Fruit fly (Drosophila melanogaster) whole organism, pupa: ENCODE results near the gene Lrch.

Source experiments
- CG14655 ChIP-seq: fragments of 200-800 bp; sonication (Bioruptor generic); optimal IDR thresholded peaks from 3 replicates; lab custom pipeline; 2017; ENCODE audit warnings: mild to moderate bottlenecking, missing biosample characterization, missing genetic modification reagents, missing genetic modification characterization
- CG15710 ChIP-seq: fragments of 200-800 bp; sonication (Bioruptor generic); optimal IDR thresholded peaks from 2 replicates; lab custom pipeline; 2018; ENCODE audit warnings: missing biosample characterization, mild to moderate bottlenecking, missing genetic modification characterization, moderate library complexity
- CG17806 ChIP-seq: fragments of 200-800 bp; sonication (Bioruptor generic); optimal IDR thresholded peaks from 2 replicates; lab custom pipeline; 2018; ENCODE audit warnings: missing biosample characterization, mild to moderate bottlenecking, missing genetic modification characterization, moderate library complexity
- CG34367 ChIP-seq: fragments of 200-800 bp; sonication (Bioruptor generic); optimal IDR thresholded peaks from 2 replicates; lab custom pipeline; 2018; ENCODE audit warnings: missing biosample characterization, mild to moderate bottlenecking, missing genetic modification characterization
- CG4496 ChIP-seq: fragments of 200-800 bp; sonication (Bioruptor generic); IDR thresholded peaks from 3 replicates; pipeline ENCODE4 v1.3.6; 2022; ENCODE audit warnings: missing biosample characterization, missing genetic modification characterization
- CG8301 ChIP-seq: fragments of 200-800 bp; sonication (Bioruptor generic); optimal IDR thresholded peaks from 2 replicates; lab custom pipeline; 2018; ENCODE audit warnings: missing biosample characterization, mild to moderate bottlenecking, missing genetic modification characterization
- CG9948 ChIP-seq: fragments of 200-800 bp; sonication (Bioruptor generic); optimal IDR thresholded peaks from 2 replicates; lab custom pipeline; 2018; ENCODE audit warnings: missing biosample characterization, mild to moderate bottlenecking, missing genetic modification characterization, moderate library complexity
- EcR ChIP-seq: fragments of 200-800 bp; sonication (Bioruptor generic); optimal IDR thresholded peaks from 3 replicates; lab custom pipeline; 2019; ENCODE audit warnings: missing biosample characterization, missing genetic modification characterization, mild to moderate bottlenecking, moderate library complexity, missing genetic modification reagents
- Ets98B ChIP-seq: fragments of 200-800 bp; sonication (Bioruptor generic); IDR thresholded peaks from 2 replicates; pipeline ENCODE4 v1.3.6; 2022; ENCODE audit warnings: missing biosample characterization, missing genetic modification characterization
- Pif1B ChIP-seq: fragments of 200-800 bp; sonication (Bioruptor generic); optimal IDR thresholded peaks from 3 replicates; lab custom pipeline; 2016; ENCODE audit warnings: missing biosample characterization, missing genetic modification characterization
- Snoo ChIP-seq: fragments of 200-800 bp; sonication (Bioruptor generic); optimal IDR thresholded peaks from 3 replicates; lab custom pipeline; 2017; ENCODE audit warnings: missing biosample characterization, mild to moderate bottlenecking, missing genetic modification characterization, inconsistent platforms
- fd96Ca ChIP-seq: fragments of 200-800 bp; sonication (Bioruptor generic); IDR thresholded peaks from 3 replicates; pipeline ENCODE4 v1.3.6; 2022; ENCODE audit warnings: missing biosample characterization, missing genetic modification characterization
- rn ChIP-seq: fragments of 200-800 bp; sonication (Bioruptor generic); IDR thresholded peaks from 2 replicates; pipeline ENCODE4 v1.3.6; 2022; ENCODE audit warnings: missing biosample characterization, missing genetic modification characterization

dm6 chr2L:17422089-17422488 is 38.2 kb upstream of the Lrch start:
- TF ChIP-seq Pif1B (GFP tag; lab: Kevin White, UChicago) = no peak
- peak; percentile 15 for TF ChIP-seq CG15710 (tag; lab: Kevin White, UChicago)
- TF ChIP-seq CG34367 (tag; lab: Kevin White, UChicago) = no peak
- no peak for TF ChIP-seq fd96Ca (GFP tag; lab: Robert Waterston, UW)
- TF ChIP-seq rn (GFP tag; lab: Robert Waterston, UW) = no peak
- no peak for TF ChIP-seq Ets98B (GFP tag; lab: Robert Waterston, UW)
- no peak for TF ChIP-seq CG17806 (tag; lab: Kevin White, UChicago)
- TF ChIP-seq CG4496 (GFP tag; lab: Robert Waterston, UW) = no peak
- TF ChIP-seq Snoo (tag; lab: Kevin White, UChicago) = no peak
- no peak for TF ChIP-seq EcR (GFP tag; lab: Kevin White, UChicago)
- TF ChIP-seq CG8301 (tag; lab: Kevin White, UChicago) = no peak
- TF ChIP-seq CG9948 (tag; lab: Kevin White, UChicago) = peak; percentile 9
- no peak for TF ChIP-seq CG14655 (GFP tag; lab: Kevin White, UChicago)
